Fruit fly (Drosophila melanogaster): ENCODE data around the gene mxt.

DNA sequence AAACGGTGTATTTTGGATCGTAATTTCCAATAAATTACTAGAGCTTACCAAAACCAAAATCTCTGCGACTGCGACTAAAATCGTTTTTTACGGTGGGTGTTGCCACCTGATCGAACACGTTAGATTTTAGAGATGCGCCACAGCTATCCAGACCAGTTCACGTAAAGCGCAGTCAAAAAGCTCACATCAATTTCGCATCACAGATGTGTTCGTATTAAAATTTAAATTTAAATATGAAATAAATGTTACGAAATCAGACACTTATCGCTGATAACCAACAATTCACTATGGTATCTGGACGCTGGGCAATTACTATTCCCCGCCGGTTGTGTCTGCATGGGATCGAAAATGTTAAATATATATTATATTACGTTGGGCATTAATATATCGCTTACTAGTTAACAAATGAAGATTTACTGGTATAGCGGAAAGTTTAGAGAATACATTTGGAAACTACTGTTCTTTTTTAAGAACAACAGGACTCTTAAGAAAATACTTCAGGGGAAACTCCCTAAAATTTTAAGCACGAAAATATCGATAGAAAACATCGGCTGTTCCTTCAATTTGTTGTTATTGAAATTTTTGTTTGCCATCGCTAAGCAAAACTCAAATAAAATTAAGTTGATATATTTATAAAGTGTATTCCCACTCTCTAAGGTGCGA lies at the start of gene mxt, which contains the start of gene CG11927:
- TF ChIP-seq usp (GFP tag; optimal IDR thresholded peaks at IDR 0.05) (no peak), CG8478 (optimal IDR thresholded peaks at IDR 0.05) (no peak)

All from whole organism.